Worm (Caenorhabditis elegans): ENCODE data around the gene Y97E10C.1.

ce11 chrV:7717629-7718028, 11.1 kb upstream of the Y97E10C.1 start, which contains the start of gene ZK105.5:
- no peak for TF ChIP-seq nhr-77 (tag; optimal IDR thresholded peaks at IDR 0.05)
- no peak for TF ChIP-seq unc-39 (tag; optimal IDR thresholded peaks at IDR 0.05)
- TF ChIP-seq nhr-11 (tag; optimal IDR thresholded peaks at IDR 0.05): no peak
- TF ChIP-seq ceh-82 (tag; optimal IDR thresholded peaks at IDR 0.05): no peak
- TF ChIP-seq tbx-2 (tag; optimal IDR thresholded peaks at IDR 0.05): no peak
- TF ChIP-seq nfya-1 (tag; optimal IDR thresholded peaks at IDR 0.05; ENCODE audit: insufficient read depth): no peak
- no peak for TF ChIP-seq mdl-1 (tag; optimal IDR thresholded peaks at IDR 0.05)
- TF ChIP-seq elt-2 (tag; optimal IDR thresholded peaks at IDR 0.05): no peak
- TF ChIP-seq lin-39 (tag; optimal IDR thresholded peaks at IDR 0.05): no peak
- no peak for TF ChIP-seq unc-62 (GFP tag; optimal IDR thresholded peaks at IDR 0.05)
- no peak for TF ChIP-seq snpc-4 (tag; optimal IDR thresholded peaks at IDR 0.05)
- no peak for TF ChIP-seq pqm-1 (tag; optimal IDR thresholded peaks at IDR 0.05)
- TF ChIP-seq fos-1 (tag; optimal IDR thresholded peaks at IDR 0.05): no peak
- TF ChIP-seq jun-1 (tag; optimal IDR thresholded peaks at IDR 0.05): no peak
